Worm (Caenorhabditis elegans): Measurements from ENCODE around the gene C55B6.1.

The C55B6.1 gene

ce11 chrX:7234723-7235203 is 34.6 kb downstream of the C55B6.1 start:
- TF ChIP-seq unc-55 (GFP tag; optimal IDR thresholded peaks at IDR 0.05) (peak; percentile 44), zag-1 (tag; optimal IDR thresholded peaks at IDR 0.05) (peak; percentile 70), crh-2 (tag; optimal IDR thresholded peaks at IDR 0.05) (peak; percentile 76), sem-4 (tag; optimal IDR thresholded peaks at IDR 0.05) (peak; percentile 56), ceh-82 (tag; optimal IDR thresholded peaks at IDR 0.05) (no peak), C34F6.9 (tag; optimal IDR thresholded peaks at IDR 0.05) (peak; percentile 75), F13H6.1 (tag; optimal IDR thresholded peaks at IDR 0.05) (peak; percentile 95), nhr-10 (tag; optimal IDR thresholded peaks at IDR 0.05) (no peak), sma-9 (GFP tag; optimal IDR thresholded peaks at IDR 0.05) (peak; percentile 58), sma-9 (tag; optimal IDR thresholded peaks at IDR 0.05) (no peak), lsy-2 (tag; optimal IDR thresholded peaks at IDR 0.05) (peak; percentile 32 to 37), fos-1 (tag; optimal IDR thresholded peaks at IDR 0.05) (peak; percentile 1), nhr-129 (tag; optimal IDR thresholded peaks at IDR 0.05) (peak; percentile 80), snpc-4 (tag; optimal IDR thresholded peaks at IDR 0.05) (peak; percentile 36), lin-13 (GFP tag; optimal IDR thresholded peaks at IDR 0.05) (peak; percentile 41), mbf-1 (tag; optimal IDR thresholded peaks at IDR 0.05) (no peak), ztf-4 (tag; optimal IDR thresholded peaks at IDR 0.05) (peak; percentile 28), unc-39 (tag; optimal IDR thresholded peaks at IDR 0.05) (peak; percentile 94), aly-2 (tag; optimal IDR thresholded peaks at IDR 0.05) (no peak), gmeb-1 (tag; optimal IDR thresholded peaks at IDR 0.05) (peak; percentile 13), Y55F3AM.14 (GFP tag; optimal IDR thresholded peaks at IDR 0.05) (peak; percentile 44), dmd-4 (tag; optimal IDR thresholded peaks at IDR 0.05) (no peak)

ce11 chrX:7236717-7237116 is 36.6 kb downstream of the C55B6.1 start:
- TF ChIP-seq R02D3.7 (tag; optimal IDR thresholded peaks at IDR 0.05) (no peak), alr-1 (tag; optimal IDR thresholded peaks at IDR 0.05) (no peak), lin-13 (GFP tag; optimal IDR thresholded peaks at IDR 0.05) (peak; percentile 6), sma-3 (GFP tag; optimal IDR thresholded peaks at IDR 0.05) (no peak), sem-4 (tag; optimal IDR thresholded peaks at IDR 0.05) (peak; percentile 56), nhr-6 (tag; optimal IDR thresholded peaks at IDR 0.05) (peak; percentile 39), ceh-16 (tag; optimal IDR thresholded peaks at IDR 0.05) (no peak), lin-11 (tag; optimal IDR thresholded peaks at IDR 0.05) (no peak), nhr-23 (tag; optimal IDR thresholded peaks at IDR 0.05) (no peak), unc-55 (GFP tag; optimal IDR thresholded peaks at IDR 0.05) (no peak), ztf-4 (tag; optimal IDR thresholded peaks at IDR 0.05) (peak; percentile 55), unc-62 (GFP tag; optimal IDR thresholded peaks at IDR 0.05) (no peak), gmeb-1 (tag; optimal IDR thresholded peaks at IDR 0.05) (no peak), nhr-237 (tag; optimal IDR thresholded peaks at IDR 0.05) (no peak), nhr-25 (tag; optimal IDR thresholded peaks at IDR 0.05) (no peak), egl-27 (tag; optimal IDR thresholded peaks at IDR 0.05) (no peak), F13H6.1 (tag; optimal IDR thresholded peaks at IDR 0.05) (peak; percentile 87), C34F6.9 (tag; optimal IDR thresholded peaks at IDR 0.05) (peak; percentile 45), lsy-2 (tag; optimal IDR thresholded peaks at IDR 0.05) (peak in 1 of 2 experiments; percentile 48), skn-1 (tag; optimal IDR thresholded peaks at IDR 0.05) (no peak), dmd-4 (tag; optimal IDR thresholded peaks at IDR 0.05) (no peak), sma-9 (GFP tag; optimal IDR thresholded peaks at IDR 0.05) (peak; percentile 51), sma-9 (tag; optimal IDR thresholded peaks at IDR 0.05) (no peak), nhr-11 (tag; optimal IDR thresholded peaks at IDR 0.05) (no peak), snpc-4 (tag; optimal IDR thresholded peaks at IDR 0.05) (no peak), nhr-12 (tag; optimal IDR thresholded peaks at IDR 0.05) (no peak), nhr-10 (tag; optimal IDR thresholded peaks at IDR 0.05) (no peak), ZK546.5 (tag; optimal IDR thresholded peaks at IDR 0.05) (no peak), nhr-21 (tag; optimal IDR thresholded peaks at IDR 0.05) (no peak), unc-39 (tag; optimal IDR thresholded peaks at IDR 0.05) (no peak), zag-1 (tag; optimal IDR thresholded peaks at IDR 0.05) (no peak), mdl-1 (tag; optimal IDR thresholded peaks at IDR 0.05) (no peak), peb-1 (tag; optimal IDR thresholded peaks at IDR 0.05) (no peak), elt-3 (tag; optimal IDR thresholded peaks at IDR 0.05) (no peak), mab-5 (tag; optimal IDR thresholded peaks at IDR 0.05) (peak; percentile 57), nhr-129 (tag; optimal IDR thresholded peaks at IDR 0.05) (peak; percentile 85)

Data from whole organism, L2 larva.